Fruit fly (Drosophila melanogaster): ENCODE data around the gene PyK.

PyK gene

dm6 chr3R:22367126-22368076 lies at the start of gene PyK, which contains the start of gene Polr3F:
Gene PyK (plus strand): TSS chr3R:22367536.
Gene Polr3F (minus strand): TSS chr3R:22367373.
- TF ChIP-seq tin (GFP tag; optimal IDR thresholded peaks at IDR 0.05) (peak; percentile 24), CG7357 (GFP tag; IDR thresholded peaks at IDR 0.05) (no peak), pnt (GFP tag; optimal IDR thresholded peaks at IDR 0.05) (no peak), her (GFP tag; optimal IDR thresholded peaks at IDR 0.05) (no peak), scrt (GFP tag; optimal IDR thresholded peaks at IDR 0.05) (no peak), dan (GFP tag; IDR thresholded peaks at IDR 0.05) (no peak), Scr (GFP tag; IDR thresholded peaks at IDR 0.05; ENCODE audit: partially characterized antibody) (peak; percentile 7; the same call in 1 of the 2 replicates), vvl (GFP tag; IDR thresholded peaks at IDR 0.05) (peak; percentile 25; the same call in 1 of the 2 replicates), kay (GFP tag; optimal IDR thresholded peaks at IDR 0.05) (no peak), Camta (GFP tag; optimal IDR thresholded peaks at IDR 0.05) (peak; percentile 46), tll (GFP tag; optimal IDR thresholded peaks at IDR 0.05) (no peak), Adf1 (GFP tag; IDR thresholded peaks at IDR 0.05) (no peak), CG9817 (tag; optimal IDR thresholded peaks at IDR 0.05) (peak; percentile 7), Awh (GFP tag; IDR thresholded peaks at IDR 0.05) (no peak), PHDP (tag; optimal IDR thresholded peaks at IDR 0.05) (peak; percentile 56), CG7372 (GFP tag; IDR thresholded peaks at IDR 0.05) (no peak), Hr78 (GFP tag; optimal IDR thresholded peaks at IDR 0.05) (no peak), CG13894 (tag; optimal IDR thresholded peaks at IDR 0.05) (no peak), gro (GFP tag; optimal IDR thresholded peaks at IDR 0.05) (no peak), Gug (GFP tag; IDR thresholded peaks at IDR 0.05) (no peak), nerfin-1 (tag; optimal IDR thresholded peaks at IDR 0.05) (no peak), HmgD (GFP tag; optimal IDR thresholded peaks at IDR 0.05) (no peak), CG11504 (tag; optimal IDR thresholded peaks at IDR 0.05) (peak; percentile 49), Dek (tag; optimal IDR thresholded peaks at IDR 0.05) (peak; percentile 3), CG17361 (GFP tag; IDR thresholded peaks at IDR 0.05) (peak; percentile 55; the same call in 2 of the 3 replicates), Sry-β (GFP tag; optimal IDR thresholded peaks at IDR 0.05) (no peak), stc (GFP tag; IDR thresholded peaks at IDR 0.05) (no peak), ham (GFP tag; IDR thresholded peaks at IDR 0.05) (no peak), pho (GFP tag; optimal IDR thresholded peaks at IDR 0.05) (peak; percentile 25), Hey (tag; optimal IDR thresholded peaks at IDR 0.05) (no peak), ATbp (GFP tag; optimal IDR thresholded peaks at IDR 0.05) (no peak), twi (tag; optimal IDR thresholded peaks at IDR 0.05) (peak; percentile 9), CG30403 (GFP tag; optimal IDR thresholded peaks at IDR 0.05) (peak; percentile 29), CG10959 (GFP tag; IDR thresholded peaks at IDR 0.05) (no peak), fd102C (GFP tag; optimal IDR thresholded peaks at IDR 0.05) (no peak), Nf-YA (GFP tag; IDR thresholded peaks at IDR 0.05) (no peak), Atf3 (GFP tag; optimal IDR thresholded peaks at IDR 0.05) (no peak), Dip3 (GFP tag; optimal IDR thresholded peaks at IDR 0.05) (peak; percentile 10), CG15011 (GFP tag; optimal IDR thresholded peaks at IDR 0.05) (no peak), Sin3A (optimal IDR thresholded peaks at IDR 0.05) (peak; percentile 18), CG9215 (GFP tag; IDR thresholded peaks at IDR 0.05) (no peak), zen (tag; optimal IDR thresholded peaks at IDR 0.05) (peak; percentile 28), Dip2 (GFP tag; IDR thresholded peaks at IDR 0.05) (no peak), grn (GFP tag; optimal IDR thresholded peaks at IDR 0.05) (no peak), sna (GFP tag; IDR thresholded peaks at IDR 0.05; ENCODE audit: partially characterized antibody) (0 out of 2 replicates have a peak, but pooled peaks have one; percentile 17), CG10654 (GFP tag; optimal IDR thresholded peaks at IDR 0.05) (peak; percentile 5), exex (tag; optimal IDR thresholded peaks at IDR 0.05) (peak; percentile 10), CG4617 (GFP tag; optimal IDR thresholded peaks at IDR 0.05; ENCODE audit: borderline replicate concordance) (peak; percentile 30), ase (GFP tag; IDR thresholded peaks at IDR 0.05) (no peak)

Data from whole organism, embryonic.